Fruit fly (Drosophila melanogaster): ENCODE measurements around the gene CG1792.
A peak's percentile ranks its signal among the peaks of the same experiment; 100 is the strongest.

Gene CG1792

dm6 chr3R:31636501-31636900, 20.4 kb downstream of the CG1792 start (continued):
- TF ChIP-seq ash1 (GFP tag; optimal IDR thresholded peaks at IDR 0.05) (no peak), tin (GFP tag; optimal IDR thresholded peaks at IDR 0.05) (peak; percentile 4), CG15479 (GFP tag; optimal IDR thresholded peaks at IDR 0.05) (no peak), h (optimal IDR thresholded peaks at IDR 0.05) (no peak), CG13287 (GFP tag; IDR thresholded peaks at IDR 0.05; ENCODE audit: partially characterized antibody) (no peak), Pdp1 (GFP tag; optimal IDR thresholded peaks at IDR 0.05) (peak in 1 of 2 experiments; percentile 2), CG3281 (GFP tag; optimal IDR thresholded peaks at IDR 0.05) (peak; percentile 56), CG32532 (GFP tag; IDR thresholded peaks at IDR 0.05) (peak; percentile 36; the same call in 1 of the 2 replicates), CG8478 (optimal IDR thresholded peaks at IDR 0.05) (no peak), otp (GFP tag; IDR thresholded peaks at IDR 0.05) (no peak), odd (GFP tag; optimal IDR thresholded peaks at IDR 0.05) (no peak), CG14441 (GFP tag; IDR thresholded peaks at IDR 0.05) (peak; percentile 29; the same call in 1 of the 2 replicates), Fer2 (tag; optimal IDR thresholded peaks at IDR 0.05) (no peak), CG1792 (GFP tag; optimal IDR thresholded peaks at IDR 0.05) (peak; percentile 29), Dll (GFP tag; IDR thresholded peaks at IDR 0.05; ENCODE audit: partially characterized antibody) (no peak)

dm6 chr3R:31662757-31663156, 46.7 kb downstream of the CG1792 start:
- TF ChIP-seq gsb-n (tag; optimal IDR thresholded peaks at IDR 0.05) (no peak), sens (GFP tag) (peak; percentile 55), ind (GFP tag; optimal IDR thresholded peaks at IDR 0.05) (no peak), kni (GFP tag; optimal IDR thresholded peaks at IDR 0.05) (peak; percentile 77), Max (GFP tag; optimal IDR thresholded peaks at IDR 0.05) (no peak), CG13624 (GFP tag; optimal IDR thresholded peaks at IDR 0.05) (no peak), D19B (GFP tag; optimal IDR thresholded peaks at IDR 0.05) (no peak), Xbp1 (GFP tag; optimal IDR thresholded peaks at IDR 0.05) (no peak), cg (GFP tag; optimal IDR thresholded peaks at IDR 0.05) (peak; percentile 32), CG11504 (tag; optimal IDR thresholded peaks at IDR 0.05) (no peak), Dip2 (GFP tag; IDR thresholded peaks at IDR 0.05) (no peak), Trl (optimal IDR thresholded peaks at IDR 0.05) (peak; percentile 27 to 46), Trl (GFP tag; optimal IDR thresholded peaks at IDR 0.05) (no peak), Atf3 (GFP tag; optimal IDR thresholded peaks at IDR 0.05) (no peak), CG30431 (GFP tag; optimal IDR thresholded peaks at IDR 0.05) (no peak)

All from whole organism, embryonic.